Worm (Caenorhabditis elegans): ENCODE results near the gene C18H2.5.

Gene C18H2.5

ce11 chrIII:7725483-7726250 lies 31.5 kb upstream of the C18H2.5 start (continued):
- TF ChIP-seq chd-7 (tag; optimal IDR thresholded peaks at IDR 0.05) (no peak), T07F8.4 (tag; optimal IDR thresholded peaks at IDR 0.05) (no peak), K11D2.4 (GFP tag; IDR thresholded peaks at IDR 0.05) (no peak), lin-35 (GFP tag; optimal IDR thresholded peaks at IDR 0.05) (peak in 1 of 3 experiments; percentile 37), ama-1 (optimal IDR thresholded peaks at IDR 0.05) (no peak), ama-1 (GFP tag; optimal IDR thresholded peaks at IDR 0.05) (peak in 1 of 2 experiments; percentile 33), zfh-2 (GFP tag; conservative IDR thresholded peaks at IDR 0.05) (peak; percentile 39; the same call in 1 of the 2 replicates), egl-18 (GFP tag; IDR thresholded peaks at IDR 0.05) (no peak), F52B5.7 (tag; optimal IDR thresholded peaks at IDR 0.05) (no peak), cebp-1 (GFP tag; IDR thresholded peaks at IDR 0.05) (no peak), cebp-1 (tag; optimal IDR thresholded peaks at IDR 0.05) (peak; percentile 8), snpc-1.3 (tag; optimal IDR thresholded peaks at IDR 0.05; ENCODE audit: insufficient read depth) (no peak), zim-3 (tag; optimal IDR thresholded peaks at IDR 0.05) (no peak), akir-1 (GFP tag; optimal IDR thresholded peaks at IDR 0.05) (no peak), hmg-1.2 (GFP tag; IDR thresholded peaks at IDR 0.05) (peak; percentile 5; the same call in 1 of the 2 replicates), Y79H2A.3 (GFP tag; conservative IDR thresholded peaks at IDR 0.05) (no peak), egrh-3 (GFP tag; IDR thresholded peaks at IDR 0.05) (no peak), F49E8.2 (tag; optimal IDR thresholded peaks at IDR 0.05; ENCODE audit: insufficient read depth) (no peak), sptf-2 (GFP tag; optimal IDR thresholded peaks at IDR 0.05) (no peak), ztf-25 (GFP tag; IDR thresholded peaks at IDR 0.05) (no peak), madf-8 (GFP tag; conservative IDR thresholded peaks at IDR 0.05) (no peak), F39B2.1 (GFP tag; IDR thresholded peaks at IDR 0.05) (no peak), athp-1 (tag; optimal IDR thresholded peaks at IDR 0.05) (no peak), fkh-3 (tag; optimal IDR thresholded peaks at IDR 0.05) (no peak), nhr-27 (tag; optimal IDR thresholded peaks at IDR 0.05) (no peak), Y53G8AR.9 (GFP tag; conservative IDR thresholded peaks at IDR 0.05) (no peak), rcor-1 (GFP tag; IDR thresholded peaks at IDR 0.05) (no peak), ztf-26 (tag; optimal IDR thresholded peaks at IDR 0.05) (no peak), aptf-3 (GFP tag; IDR thresholded peaks at IDR 0.05) (no peak), lsl-1 (GFP tag; optimal IDR thresholded peaks at IDR 0.05) (no peak)

DNA sequence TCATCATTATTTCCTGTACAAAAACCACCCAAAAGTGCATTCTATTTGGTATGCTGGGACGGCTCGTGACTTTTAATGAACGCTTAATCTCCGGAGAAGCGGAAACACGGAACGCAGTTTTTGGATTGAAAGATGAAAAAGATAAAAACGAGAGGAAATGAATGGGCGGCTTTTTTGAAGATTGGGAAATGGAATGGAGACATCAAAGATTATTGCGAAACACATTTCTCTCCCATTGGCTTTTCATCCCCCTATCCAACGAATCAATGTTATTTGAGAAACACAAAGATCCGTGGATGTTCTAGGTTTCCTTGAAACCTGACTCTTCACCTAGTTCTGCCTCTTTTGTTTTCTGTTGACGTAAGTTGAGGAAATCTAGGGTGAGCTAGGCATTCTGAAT lies 30.3 kb upstream of the C18H2.5 start:
- peak; percentile 36; the same call in 1 of the 2 replicates for TF ChIP-seq cebp-1 (GFP tag; IDR thresholded peaks at IDR 0.05)
- TF ChIP-seq cebp-1 (tag; optimal IDR thresholded peaks at IDR 0.05) = peak; percentile 93
- TF ChIP-seq lin-40 (tag; optimal IDR thresholded peaks at IDR 0.05) = no peak
- peak; percentile 10 for TF ChIP-seq somi-1 (GFP tag; optimal IDR thresholded peaks at IDR 0.05)
- peak; percentile 58 for TF ChIP-seq K12H6.12 (tag; optimal IDR thresholded peaks at IDR 0.05)

DNA sequence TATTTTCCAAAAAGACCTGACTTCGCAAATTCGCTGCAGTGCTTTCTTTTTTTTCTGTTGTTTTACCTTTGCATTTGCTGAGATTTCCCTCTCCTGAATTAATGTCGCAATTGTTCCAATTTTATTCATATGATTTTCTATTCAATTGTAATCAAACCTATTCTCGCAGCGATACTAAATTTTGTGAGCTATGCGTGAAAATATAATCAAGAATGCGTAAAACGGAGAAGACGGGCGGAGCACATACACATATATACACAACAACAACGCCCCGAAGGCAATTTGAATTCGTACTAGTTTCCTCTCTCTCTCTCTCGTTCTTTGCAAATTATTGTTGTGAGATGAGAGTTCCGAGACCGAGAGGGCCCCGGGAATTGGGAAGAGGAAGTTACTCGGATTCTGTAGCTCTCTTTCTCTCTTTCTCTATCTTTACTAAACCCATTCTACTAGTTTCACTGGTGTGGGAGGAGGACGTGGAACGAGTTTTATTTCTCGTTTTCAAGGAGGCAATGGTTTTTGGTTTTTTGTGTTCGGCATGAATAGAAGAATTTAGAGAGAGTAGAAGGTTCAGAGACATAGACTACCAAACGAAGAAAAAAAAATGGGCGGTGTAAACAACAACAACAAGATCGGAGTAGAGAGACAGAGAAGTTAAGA lies 29.4 kb upstream of the C18H2.5 start:
- TF ChIP-seq lin-26 (GFP tag; IDR thresholded peaks at IDR 0.05) (peak; percentile 32; the same call in 1 of the 2 replicates), D2030.7 (GFP tag; IDR thresholded peaks at IDR 0.05) (no peak), K12H6.12 (tag; optimal IDR thresholded peaks at IDR 0.05) (peak; percentile 57), somi-1 (GFP tag; optimal IDR thresholded peaks at IDR 0.05) (peak; percentile 16), ama-1 (optimal IDR thresholded peaks at IDR 0.05) (peak; percentile 27), ama-1 (GFP tag; optimal IDR thresholded peaks at IDR 0.05) (no peak), rcor-1 (GFP tag; IDR thresholded peaks at IDR 0.05) (0 out of 2 replicates have a peak, but pooled peaks have one; percentile 22), ceh-100 (GFP tag; IDR thresholded peaks at IDR 0.05) (no peak), zim-3 (tag; optimal IDR thresholded peaks at IDR 0.05) (no peak), rec-8 (tag; optimal IDR thresholded peaks at IDR 0.05) (no peak), tbx-9 (tag; optimal IDR thresholded peaks at IDR 0.05; ENCODE audit: borderline replicate concordance) (no peak), hmg-1.2 (GFP tag; IDR thresholded peaks at IDR 0.05) (peak; percentile 27; the same call in 1 of the 2 replicates), ceh-27 (GFP tag; optimal IDR thresholded peaks at IDR 0.05) (peak; percentile 30), dox-1 (GFP tag; IDR thresholded peaks at IDR 0.05) (no peak), lin-40 (tag; optimal IDR thresholded peaks at IDR 0.05) (peak; percentile 66), attf-5 (GFP tag; optimal IDR thresholded peaks at IDR 0.05) (peak; percentile 10), Y53G8AR.9 (GFP tag; conservative IDR thresholded peaks at IDR 0.05) (peak; percentile 48)
